Fruit fly (Drosophila melanogaster): ENCODE results near the gene RpL28.

dm6 chr3L:3242121-3243083, 19.6 kb upstream of the RpL28 start:
- TF ChIP-seq lola (GFP tag; optimal IDR thresholded peaks at IDR 0.05) (no peak), Myc (optimal IDR thresholded peaks at IDR 0.05) (no peak), N (GFP tag; optimal IDR thresholded peaks at IDR 0.05) (no peak), foxo (GFP tag; optimal IDR thresholded peaks at IDR 0.05) (no peak), Hr78 (GFP tag; optimal IDR thresholded peaks at IDR 0.05) (no peak), br (GFP tag; optimal IDR thresholded peaks at IDR 0.05) (peak; percentile 22), dl (GFP tag; optimal IDR thresholded peaks at IDR 0.05; ENCODE audit: insufficient read depth in 1 of 2, partially characterized antibody in 2 of 2) (peak in 1 of 2 experiments; percentile 52), woc (GFP tag; optimal IDR thresholded peaks at IDR 0.05) (no peak), HLH106 (tag; optimal IDR thresholded peaks at IDR 0.05) (no peak), tai (GFP tag; optimal IDR thresholded peaks at IDR 0.05) (no peak), h (GFP tag; optimal IDR thresholded peaks at IDR 0.05) (no peak), CG32264 (GFP tag; optimal IDR thresholded peaks at IDR 0.05) (no peak), CrebA (GFP tag; optimal IDR thresholded peaks at IDR 0.05; ENCODE audit: borderline replicate concordance) (peak; percentile 44), psq (GFP tag; optimal IDR thresholded peaks at IDR 0.05) (peak; percentile 55)
